Fruit fly (Drosophila melanogaster) S2 (cell line): ENCODE measurements around the gene CG43090.

Source experiments
- CG8478 ChIP-seq: fragments of >200 bp; optimal IDR thresholded peaks from 2 replicates; lab custom pipeline; 2018
- CTCF ChIP-seq, 2 experiments: fragments of >200 bp; optimal IDR thresholded peaks; 2 replicates each; lab custom pipeline; 2018

DNA sequence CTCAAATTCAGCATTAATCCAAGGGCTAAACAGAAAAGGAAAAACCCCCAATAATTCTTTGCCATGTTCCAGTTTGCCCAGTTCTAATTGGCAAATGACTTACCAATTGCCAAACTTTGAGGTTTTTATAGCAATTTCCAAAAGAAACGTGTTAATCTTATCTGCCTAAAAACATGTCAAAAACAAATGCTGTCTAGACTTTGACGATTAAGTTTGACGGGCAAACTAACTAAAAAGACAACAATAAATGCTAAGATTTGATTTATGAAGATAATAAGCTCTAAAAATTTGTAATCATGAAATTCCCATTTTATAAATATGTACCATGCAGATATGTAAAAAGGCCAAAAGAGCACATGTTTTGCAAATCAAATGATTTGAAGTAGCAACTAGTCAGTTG, 1.1 kb downstream of the CG43090 start, which contains the start of gene CG32751:
- TF ChIP-seq CG8478 = no peak
- no peak for TF ChIP-seq CTCF (optimal IDR thresholded peaks at IDR 0.05; lab: Kevin White, UChicago)
